Fruit fly (Drosophila melanogaster): ENCODE results near the gene HGTX.

The HGTX gene

dm6 chr3L:14537435-14537991, 61.8 kb downstream of the HGTX start, which contains the start of gene Mpcp2 (continued):
- no peak for TF ChIP-seq dmrt11E (tag; optimal IDR thresholded peaks at IDR 0.05)
- TF ChIP-seq sens (GFP tag) = peak; percentile 77
- TF ChIP-seq HmgZ (tag; optimal IDR thresholded peaks at IDR 0.05) = peak; percentile 93
- TF ChIP-seq CG13624 (GFP tag; optimal IDR thresholded peaks at IDR 0.05) = peak; percentile 28
- TF ChIP-seq CG10959 (GFP tag; IDR thresholded peaks at IDR 0.05) = no peak
- peak in 1 of 2 experiments; percentile 28 for TF ChIP-seq Hr51 (GFP tag; optimal IDR thresholded peaks at IDR 0.05)
- peak; percentile 16 for TF ChIP-seq CG12942 (GFP tag; optimal IDR thresholded peaks at IDR 0.05)
- no peak for TF ChIP-seq zen2 (GFP tag; IDR thresholded peaks at IDR 0.05; ENCODE audit: partially characterized antibody)
- peak; percentile 1 for TF ChIP-seq Mes4 (GFP tag; optimal IDR thresholded peaks at IDR 0.05)
- peak; percentile 50 for TF ChIP-seq Dad (GFP tag; optimal IDR thresholded peaks at IDR 0.05)
- peak; percentile 14 for TF ChIP-seq Asciz (GFP tag; optimal IDR thresholded peaks at IDR 0.05)
- TF ChIP-seq vfl (GFP tag; optimal IDR thresholded peaks at IDR 0.05) = peak; percentile 2
- no peak for TF ChIP-seq gce (GFP tag; IDR thresholded peaks at IDR 0.05)
- no peak for TF ChIP-seq CG3065 (GFP tag; optimal IDR thresholded peaks at IDR 0.05)
- no peak for TF ChIP-seq Kr (GFP tag; optimal IDR thresholded peaks at IDR 0.05)
- no peak for TF ChIP-seq seq (GFP tag; IDR thresholded peaks at IDR 0.05)
- TF ChIP-seq exex (tag; optimal IDR thresholded peaks at IDR 0.05) = peak; percentile 57
- TF ChIP-seq CG8281 (tag; optimal IDR thresholded peaks at IDR 0.05) = no peak
- TF ChIP-seq ap (GFP tag; IDR thresholded peaks at IDR 0.05) = no peak
- no peak for TF ChIP-seq Gsc (GFP tag; IDR thresholded peaks at IDR 0.05)
- peak; percentile 40 for TF ChIP-seq CG2678 (tag; optimal IDR thresholded peaks at IDR 0.05)
- no peak for TF ChIP-seq tgo (GFP tag; IDR thresholded peaks at IDR 0.05)
- TF ChIP-seq zf30C (GFP tag; optimal IDR thresholded peaks at IDR 0.05) = peak; percentile 44
- TF ChIP-seq CG6254 (GFP tag; optimal IDR thresholded peaks at IDR 0.05) = no peak
- TF ChIP-seq CG12299 (tag; optimal IDR thresholded peaks at IDR 0.05) = peak; percentile 46
- TF ChIP-seq Bgb (GFP tag; IDR thresholded peaks at IDR 0.05; ENCODE audit: partially characterized antibody) = peak; percentile 72
- peak; percentile 57; the same call in 2 of the 3 replicates for TF ChIP-seq ci (GFP tag; IDR thresholded peaks at IDR 0.05)
- peak; percentile 27 for TF ChIP-seq D19A (tag; optimal IDR thresholded peaks at IDR 0.05)
- TF ChIP-seq CG1233 (GFP tag; optimal IDR thresholded peaks at IDR 0.05) = peak; percentile 47
- TF ChIP-seq mld (GFP tag; IDR thresholded peaks at IDR 0.05; ENCODE audit: partially characterized antibody) = no peak
- peak; percentile 26; the same call in 1 of the 3 replicates for TF ChIP-seq so (GFP tag; IDR thresholded peaks at IDR 0.05)
- TF ChIP-seq crol (GFP tag; IDR thresholded peaks at IDR 0.05) = peak; percentile 96
- peak; percentile 26 for TF ChIP-seq lilli (GFP tag; optimal IDR thresholded peaks at IDR 0.05)
- no peak for TF ChIP-seq CG14441 (GFP tag; IDR thresholded peaks at IDR 0.05)
- TF ChIP-seq sob (GFP tag; IDR thresholded peaks at IDR 0.05) = 0 out of 2 replicates have a peak, but pooled peaks have one; percentile 19
- peak; percentile 99 for TF ChIP-seq pita (GFP tag; optimal IDR thresholded peaks at IDR 0.05)
- TF ChIP-seq CG7786 (GFP tag; optimal IDR thresholded peaks at IDR 0.05) = peak; percentile 0
- TF ChIP-seq Sry-β (GFP tag; optimal IDR thresholded peaks at IDR 0.05) = no peak
- no peak for TF ChIP-seq sqz (GFP tag; optimal IDR thresholded peaks at IDR 0.05)
- peak; percentile 49; the same call in 1 of the 2 replicates for TF ChIP-seq slbo (GFP tag; IDR thresholded peaks at IDR 0.05)
- peak; percentile 61 for TF ChIP-seq HLHmδ (GFP tag; optimal IDR thresholded peaks at IDR 0.05)
- TF ChIP-seq Hmr (GFP tag; optimal IDR thresholded peaks at IDR 0.05) = peak; percentile 85
- peak; percentile 40 for TF ChIP-seq odd (GFP tag; optimal IDR thresholded peaks at IDR 0.05)
- TF ChIP-seq CG30020 (tag; optimal IDR thresholded peaks at IDR 0.05) = peak; percentile 9
- peak; percentile 33 for TF ChIP-seq ERR (GFP tag; optimal IDR thresholded peaks at IDR 0.05)
- TF ChIP-seq CG1647 (GFP tag; optimal IDR thresholded peaks at IDR 0.05) = no peak
- TF ChIP-seq CG4282 (GFP tag; optimal IDR thresholded peaks at IDR 0.05) = peak; percentile 15
- TF ChIP-seq knrl (GFP tag; IDR thresholded peaks at IDR 0.05; ENCODE audit: partially characterized antibody) = peak; percentile 54; the same call in 1 of the 3 replicates
- TF ChIP-seq CG2202 (tag; optimal IDR thresholded peaks at IDR 0.05) = no peak
- TF ChIP-seq ttk (GFP tag; IDR thresholded peaks at IDR 0.05) = no peak
